Fruit fly (Drosophila melanogaster): ENCODE results near the gene CG12084.

CG12084 gene

DNA sequence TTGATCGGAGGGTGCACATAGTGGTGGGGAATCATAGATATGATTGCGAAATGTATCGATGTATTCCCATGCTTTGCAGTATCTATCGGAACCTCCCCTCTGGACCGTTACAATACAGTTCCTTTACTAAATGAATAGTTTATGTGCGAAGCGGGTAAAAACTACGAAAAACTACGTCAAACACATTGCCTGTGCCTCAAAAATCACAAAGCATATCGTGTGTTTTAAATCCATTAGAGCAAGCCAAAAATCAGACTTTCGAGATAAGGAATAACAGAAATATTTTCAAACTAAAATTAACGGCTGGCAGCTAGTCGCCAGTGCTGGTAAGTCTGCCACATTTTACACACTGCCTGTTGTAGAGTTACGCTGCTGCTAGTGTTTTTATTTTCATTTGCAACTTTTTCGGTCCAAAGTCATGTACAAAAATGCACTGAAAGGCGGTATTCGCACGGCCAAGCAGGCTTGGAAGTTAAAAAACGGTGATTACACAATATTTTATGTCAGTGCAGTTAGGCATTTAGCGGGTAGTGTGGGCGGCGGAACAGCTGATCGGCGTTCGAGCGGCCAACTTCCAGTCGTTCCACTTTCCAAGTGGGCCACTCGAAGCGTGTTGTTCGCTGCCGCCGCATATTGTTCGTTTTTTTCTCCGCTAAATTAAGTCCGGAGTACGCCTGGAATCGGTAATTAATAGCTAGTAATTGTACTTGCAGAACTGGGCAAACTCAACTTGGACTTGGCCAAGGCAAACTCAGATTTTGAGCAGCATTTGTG, 21.0 kb upstream of the CG12084 start (continued):
- TF ChIP-seq Eip74EF (GFP tag; optimal IDR thresholded peaks at IDR 0.05) (no peak), CG32767 (GFP tag; IDR thresholded peaks at IDR 0.05) (0 out of 2 replicates have a peak, but pooled peaks have one; percentile 41), Deaf1 (tag; optimal IDR thresholded peaks at IDR 0.05) (peak; percentile 16), CG15011 (GFP tag; optimal IDR thresholded peaks at IDR 0.05) (no peak), Mrtf (GFP tag; IDR thresholded peaks at IDR 0.05) (no peak), CG10654 (GFP tag; optimal IDR thresholded peaks at IDR 0.05) (peak; percentile 51), CG14860 (GFP tag; IDR thresholded peaks at IDR 0.05; ENCODE audit: partially characterized antibody) (peak; percentile 62; the same call in 2 of the 3 replicates), ssp (GFP tag; IDR thresholded peaks at IDR 0.05) (0 out of 2 replicates have a peak, but pooled peaks have one; percentile 31), crp (GFP tag; optimal IDR thresholded peaks at IDR 0.05) (peak; percentile 73 to 95), ac (GFP tag; optimal IDR thresholded peaks at IDR 0.05) (no peak), CG4820 (GFP tag; optimal IDR thresholded peaks at IDR 0.05) (peak; percentile 58), hkb (optimal IDR thresholded peaks at IDR 0.05) (no peak), hkb (GFP tag; IDR thresholded peaks at IDR 0.05) (peak; percentile 78), lmd (GFP tag; IDR thresholded peaks at IDR 0.05) (peak; percentile 40; the same call in 1 of the 2 replicates), Drgx (GFP tag; IDR thresholded peaks at IDR 0.05) (peak; percentile 71), Dll (GFP tag; IDR thresholded peaks at IDR 0.05; ENCODE audit: partially characterized antibody) (peak; percentile 81), dm (GFP tag; optimal IDR thresholded peaks at IDR 0.05) (peak; percentile 37), nerfin-2 (GFP tag; IDR thresholded peaks at IDR 0.05; ENCODE audit: partially characterized antibody) (peak; percentile 65), E2f1 (GFP tag; IDR thresholded peaks at IDR 0.05) (no peak; the same call in 1 of the 2 replicates), Gug (GFP tag; IDR thresholded peaks at IDR 0.05) (peak; percentile 74), CG12155 (GFP tag; optimal IDR thresholded peaks at IDR 0.05) (peak; percentile 73)

DNA sequence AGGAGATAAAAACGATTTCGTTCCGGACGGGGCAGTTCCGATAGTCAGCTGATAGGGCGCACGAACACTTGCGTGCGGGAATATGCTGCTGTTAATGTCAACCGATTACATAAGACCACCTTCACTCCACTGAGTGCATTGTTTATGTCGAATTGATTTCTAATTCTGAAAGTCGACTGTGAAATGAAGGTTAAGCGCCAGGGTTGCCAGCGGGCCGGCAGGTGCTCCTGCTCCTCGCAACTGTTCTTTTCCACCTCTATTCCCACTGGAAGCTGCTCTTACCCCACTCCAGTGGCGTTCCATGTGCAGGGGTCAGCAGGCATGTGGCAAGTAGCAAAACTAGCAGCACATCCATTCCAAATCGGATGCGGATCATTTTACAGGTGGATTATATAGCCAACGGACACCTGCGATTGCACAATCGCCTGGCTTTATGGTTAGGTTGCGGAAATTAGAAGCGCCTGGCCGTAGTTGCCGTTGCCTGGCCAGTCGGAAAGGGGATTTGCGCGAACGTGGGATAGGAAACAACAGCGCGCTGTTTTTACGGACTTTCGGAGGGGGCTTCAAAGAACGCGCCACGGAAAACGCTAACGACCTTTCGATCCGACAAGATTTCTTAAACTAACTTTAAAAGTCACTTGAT, 20.3 kb upstream of the CG12084 start, which contains the start of gene cue:
TSS of gene cue (minus strand) at position 641 of the 643 bp plus-strand sequence.
- TF ChIP-seq CG7928 (GFP tag; optimal IDR thresholded peaks at IDR 0.05), result no peak
- no peak for TF ChIP-seq CG12659 (GFP tag; optimal IDR thresholded peaks at IDR 0.05)
- TF ChIP-seq CG17802 (tag; optimal IDR thresholded peaks at IDR 0.05), result no peak
- no peak for TF ChIP-seq cwo (GFP tag; optimal IDR thresholded peaks at IDR 0.05)
- TF ChIP-seq Ets65A (GFP tag), result peak; percentile 70
- no peak for TF ChIP-seq CG33557 (GFP tag; optimal IDR thresholded peaks at IDR 0.05)
- peak; percentile 17 for TF ChIP-seq Elba2 (GFP tag; optimal IDR thresholded peaks at IDR 0.05)
- no peak for TF ChIP-seq ara (GFP tag; IDR thresholded peaks at IDR 0.05)
- no peak for TF ChIP-seq az2 (GFP tag; optimal IDR thresholded peaks at IDR 0.05)
- no peak for TF ChIP-seq CG6254 (GFP tag; optimal IDR thresholded peaks at IDR 0.05)
- no peak for TF ChIP-seq CrebB (tag; optimal IDR thresholded peaks at IDR 0.05)
- TF ChIP-seq CG6175 (GFP tag; IDR thresholded peaks at IDR 0.05), result peak; percentile 75; the same call in 2 of the 3 replicates
- no peak for TF ChIP-seq CG13894 (tag; optimal IDR thresholded peaks at IDR 0.05)
- TF ChIP-seq maf-S (GFP tag; optimal IDR thresholded peaks at IDR 0.05), result no peak
- TF ChIP-seq bigmax (GFP tag; optimal IDR thresholded peaks at IDR 0.05), result peak; percentile 21
- no peak for TF ChIP-seq CG11723 (GFP tag; optimal IDR thresholded peaks at IDR 0.05)
- peak; percentile 53 for TF ChIP-seq ftz-f1 (GFP tag; optimal IDR thresholded peaks at IDR 0.05)
- TF ChIP-seq pan (optimal IDR thresholded peaks at IDR 0.05), result no peak
- TF ChIP-seq pan (GFP tag; optimal IDR thresholded peaks at IDR 0.05 in 1 of 2, IDR thresholded peaks at IDR 0.05 in 1 of 2), result no peak
- no peak for TF ChIP-seq lbe (GFP tag; optimal IDR thresholded peaks at IDR 0.05)
- TF ChIP-seq Hr39 (optimal IDR thresholded peaks at IDR 0.05), result no peak
- no peak for TF ChIP-seq corto (GFP tag; optimal IDR thresholded peaks at IDR 0.05)
- TF ChIP-seq Neu2 (GFP tag; optimal IDR thresholded peaks at IDR 0.05; ENCODE audit: borderline replicate concordance), result no peak
- no peak for TF ChIP-seq zfh1 (GFP tag; IDR thresholded peaks at IDR 0.05)
- no peak for TF ChIP-seq CG31365 (tag; optimal IDR thresholded peaks at IDR 0.05)
- no peak for TF ChIP-seq Blimp-1 (GFP tag; optimal IDR thresholded peaks at IDR 0.05)
- no peak; the same call in 1 of the 2 replicates for TF ChIP-seq crol (GFP tag; IDR thresholded peaks at IDR 0.05)
- TF ChIP-seq CG16863 (GFP tag; optimal IDR thresholded peaks at IDR 0.05), result no peak
- TF ChIP-seq Deaf1 (tag; optimal IDR thresholded peaks at IDR 0.05), result no peak
